Fruit fly (Drosophila melanogaster) whole organism, embryonic: ENCODE data around the gene Fam92.

Source experiments
- Aef1 ChIP-seq: fragments of 200-800 bp; sonication (Bioruptor generic); IDR thresholded peaks from 3 replicates; pipeline ENCODE4 v1.3.6; 2022; ENCODE audit warnings: missing biosample characterization, missing genetic modification characterization
- Awh ChIP-seq: fragments of 200-800 bp; sonication (Bioruptor generic); IDR thresholded peaks from 2 replicates; pipeline ENCODE4, ENCODE4 v1.3.6; 2022; ENCODE audit warnings: missing biosample characterization, missing genetic modification characterization
- BtbVII ChIP-seq: fragments of 200-800 bp; sonication (Bioruptor generic); optimal IDR thresholded peaks from 3 replicates; lab custom pipeline; 2017; ENCODE audit warnings: missing biosample characterization, mild to moderate bottlenecking, missing genetic modification characterization
- CG10959 ChIP-seq: fragments of 200-800 bp; sonication (Bioruptor generic); IDR thresholded peaks from 2 replicates; pipeline ENCODE4 v1.3.6; 2022; ENCODE audit warnings: missing biosample characterization, missing genetic modification characterization
- CG1233 ChIP-seq: fragments of 200-800 bp; sonication (Bioruptor generic); optimal IDR thresholded peaks from 4 replicates; lab custom pipeline; 2018; ENCODE audit warnings: missing biosample characterization, mild to moderate bottlenecking, missing genetic modification characterization
- CG14667 ChIP-seq: fragments of 200-800 bp; sonication (Bioruptor generic); IDR thresholded peaks from 2 replicates; pipeline ENCODE4 v1.3.6; 2022; ENCODE audit warnings: missing biosample characterization, missing genetic modification characterization
- CG1647 ChIP-seq: fragments of 200-800 bp; sonication (Bioruptor generic); optimal IDR thresholded peaks from 3 replicates; lab custom pipeline; 2016; ENCODE audit warnings: missing biosample characterization, missing genetic modification characterization
- CG17361 ChIP-seq: fragments of 200-800 bp; sonication (Bioruptor generic); IDR thresholded peaks from 3 replicates; pipeline ENCODE4 v1.3.6; 2022; ENCODE audit warnings: missing biosample characterization, missing genetic modification characterization
- CG18011 ChIP-seq: fragments of 200-800 bp; sonication (Bioruptor generic); optimal IDR thresholded peaks from 2 replicates; lab custom pipeline; 2017; ENCODE audit warnings: missing biosample characterization, missing genetic modification characterization, mild to moderate bottlenecking, moderate library complexity, missing genotype
- CG2120 ChIP-seq: fragments of 200-800 bp; sonication (Bioruptor generic); optimal IDR thresholded peaks from 3 replicates; lab custom pipeline; 2016; ENCODE audit warnings: missing biosample characterization, missing genetic modification characterization
- CG32767 ChIP-seq: fragments of 200-800 bp; sonication (Bioruptor generic); IDR thresholded peaks from 2 replicates; pipeline ENCODE4 v1.3.6; 2022; ENCODE audit warnings: missing biosample characterization, missing genetic modification characterization
- CG32772 ChIP-seq: fragments of 200-800 bp; sonication (Bioruptor generic); IDR thresholded peaks from 2 replicates; pipeline ENCODE4 v1.3.6; 2022; ENCODE audit warnings: missing biosample characterization, missing genetic modification characterization
- CG3281 ChIP-seq: fragments of 200-800 bp; sonication (Bioruptor generic); optimal IDR thresholded peaks from 3 replicates; lab custom pipeline; 2017; ENCODE audit warnings: missing biosample characterization, mild to moderate bottlenecking, missing genetic modification characterization
- CG3838 ChIP-seq: fragments of 200-800 bp; sonication (Bioruptor generic); optimal IDR thresholded peaks from 3 replicates; lab custom pipeline; 2016; ENCODE audit warnings: missing biosample characterization, missing genetic modification characterization
- CG4282 ChIP-seq: fragments of 200-800 bp; sonication (Bioruptor generic); optimal IDR thresholded peaks from 2 replicates; lab custom pipeline; 2016; ENCODE audit warnings: missing biosample characterization, missing genetic modification characterization
- CG6272 ChIP-seq: fragments of 200-800 bp; sonication (Bioruptor generic); IDR thresholded peaks from 2 replicates; pipeline ENCODE4 v1.3.6; 2022; ENCODE audit warnings: missing biosample characterization, missing genetic modification characterization
- CG7745 ChIP-seq: fragments of 200-800 bp; sonication (Bioruptor generic); optimal IDR thresholded peaks from 2 replicates; lab custom pipeline; 2018; ENCODE audit warnings: missing biosample characterization, mild to moderate bottlenecking, missing genetic modification characterization, moderate library complexity
- CG8478 ChIP-seq: fragments of >200 bp; optimal IDR thresholded peaks from 2 replicates; lab custom pipeline; 2018
- CG8765 ChIP-seq: fragments of 200-800 bp; sonication (Bioruptor generic); IDR thresholded peaks from 2 replicates; pipeline ENCODE4 v1.3.6; 2022; ENCODE audit warnings: missing biosample characterization, missing genetic modification characterization
- CG9876 ChIP-seq: fragments of 200-800 bp; sonication (Bioruptor generic); optimal IDR thresholded peaks from 2 replicates; lab custom pipeline; 2016; ENCODE audit warnings: missing biosample characterization, missing genetic modification characterization
- Dek ChIP-seq: fragments of 200-800 bp; sonication (Bioruptor generic); optimal IDR thresholded peaks from 3 replicates; lab custom pipeline; 2019; ENCODE audit warnings: missing biosample characterization, mild to moderate bottlenecking, missing genetic modification characterization, moderate library complexity
- Doc2 ChIP-seq: fragments of 200-800 bp; sonication (Bioruptor generic); IDR thresholded peaks from 2 replicates; pipeline ENCODE4 v1.3.6; 2022; ENCODE audit warnings: missing biosample characterization, missing genetic modification characterization
- Drgx ChIP-seq: fragments of 200-800 bp; sonication (Bioruptor generic); IDR thresholded peaks from 2 replicates; pipeline ENCODE4 v1.3.6; 2022; ENCODE audit warnings: missing biosample characterization, missing genetic modification characterization
- H2.0 ChIP-seq: fragments of 200-800 bp; sonication (Bioruptor generic); IDR thresholded peaks from 2 replicates; pipeline ENCODE4 v1.3.6; 2022; ENCODE audit warnings: missing biosample characterization, missing genetic modification characterization
- HLH54F ChIP-seq: fragments of 200-800 bp; sonication (Bioruptor generic); optimal IDR thresholded peaks from 3 replicates; lab custom pipeline; 2016; ENCODE audit warnings: missing biosample characterization, missing genetic modification characterization
- Hey ChIP-seq: fragments of 200-800 bp; sonication (Bioruptor generic); optimal IDR thresholded peaks from 3 replicates; lab custom pipeline; 2018; ENCODE audit warnings: missing biosample characterization, mild to moderate bottlenecking, missing genetic modification characterization
- Lim3 ChIP-seq: fragments of 200-800 bp; sonication (Bioruptor generic); IDR thresholded peaks from 2 replicates; pipeline ENCODE4 v1.3.6; 2022; ENCODE audit warnings: missing biosample characterization, missing genetic modification characterization
- Nf-YC ChIP-seq: fragments of 200-800 bp; optimal IDR thresholded peaks from 3 replicates; lab custom pipeline; 2019; ENCODE audit warnings: missing biosample characterization, mild to moderate bottlenecking, missing genetic modification characterization, moderate library complexity
- Six4 ChIP-seq: fragments of 200-800 bp; sonication (Bioruptor generic); optimal IDR thresholded peaks from 2 replicates; lab custom pipeline; 2016; ENCODE audit warnings: missing biosample characterization, missing genetic modification characterization
- bigmax ChIP-seq: fragments of 200-800 bp; sonication (Bioruptor generic); optimal IDR thresholded peaks from 2 replicates; lab custom pipeline; 2018; ENCODE audit warnings: missing biosample characterization, mild to moderate bottlenecking, missing genetic modification characterization
- chif ChIP-seq, 2 experiments: fragments of 200-800 bp; sonication (Bioruptor generic); optimal IDR thresholded peaks; 3 replicates each; lab custom pipeline; 2016; ENCODE audit warnings: missing biosample characterization in 2 of 2, missing genetic modification characterization in 2 of 2
- chinmo ChIP-seq: fragments of 200-800 bp; sonication (Bioruptor generic); IDR thresholded peaks from 4 replicates; pipeline ENCODE4 v1.3.6; 2022; ENCODE audit warnings: missing biosample characterization, missing genetic modification characterization; ENCODE audit not compliant: partially characterized antibody
- ci ChIP-seq: fragments of 200-800 bp; sonication (Bioruptor generic); IDR thresholded peaks from 3 replicates; pipeline ENCODE4 v1.3.6; 2022; ENCODE audit warnings: missing biosample characterization, missing genetic modification characterization
- cwo ChIP-seq: fragments of 200-800 bp; sonication (Bioruptor generic); optimal IDR thresholded peaks from 3 replicates; lab custom pipeline; 2017; ENCODE audit warnings: missing biosample characterization, missing genetic modification characterization, mild to moderate bottlenecking, moderate library complexity, missing genetic modification reagents
- gem ChIP-seq: fragments of 200-800 bp; sonication (Bioruptor generic); optimal IDR thresholded peaks from 2 replicates; lab custom pipeline; 2019; ENCODE audit warnings: missing biosample characterization, mild to moderate bottlenecking, missing genetic modification characterization, moderate library complexity
- her ChIP-seq: fragments of 200-800 bp; sonication (Bioruptor generic); optimal IDR thresholded peaks from 2 replicates; lab custom pipeline; 2016; ENCODE audit warnings: missing biosample characterization, missing genetic modification characterization
- hth ChIP-seq: fragments of >200 bp; optimal IDR thresholded peaks from 2 replicates; lab custom pipeline; 2017; ENCODE audit warnings: inconsistent platforms
- insv ChIP-seq, 2 experiments: fragments of 200-800 bp; sonication (Bioruptor generic); optimal IDR thresholded peaks; 3 replicates each; lab custom pipeline; 2016 to 2018; ENCODE audit warnings: missing biosample characterization in 2 of 2, missing genetic modification characterization in 2 of 2
- kah ChIP-seq: fragments of 200-800 bp; sonication (Bioruptor generic); optimal IDR thresholded peaks from 2 replicates; lab custom pipeline; 2018; ENCODE audit warnings: missing biosample characterization, mild to moderate bottlenecking, missing genetic modification characterization
- kay ChIP-seq: fragments of 200-800 bp; sonication (Bioruptor generic); optimal IDR thresholded peaks from 2 replicates; lab custom pipeline; 2016; ENCODE audit warnings: missing biosample characterization, missing genetic modification characterization
- lola ChIP-seq, 3 experiments: fragments of >200 bp in 2 of 3; fragments of 200-800 bp in 1 of 3; sonication (Bioruptor generic) in 1 of 3; optimal IDR thresholded peaks; 2 replicates each; lab custom pipeline; 2017 to 2019; ENCODE audit warnings: missing biosample characterization in 3 of 3, missing genetic modification characterization in 3 of 3, mild to moderate bottlenecking in 1 of 3, moderate library complexity in 1 of 3
- nerfin-1 ChIP-seq: fragments of 200-800 bp; sonication (Bioruptor generic); optimal IDR thresholded peaks from 3 replicates; lab custom pipeline; 2019; ENCODE audit warnings: missing biosample characterization, mild to moderate bottlenecking, missing genetic modification characterization, moderate library complexity
- org-1 ChIP-seq: fragments of 200-800 bp; sonication (Bioruptor generic); optimal IDR thresholded peaks from 2 replicates; lab custom pipeline; 2017; ENCODE audit warnings: missing biosample characterization, missing genetic modification characterization
- pan ChIP-seq, 4 experiments: fragments of >200 bp in 3 of 4; fragments of 200-800 bp in 1 of 4; sonication (Bioruptor generic) in 1 of 4; optimal IDR thresholded peaks in 3 of 4; IDR thresholded peaks in 1 of 4; 2 replicates each; pipeline versions ENCODE4 v1.3.6 to Lab custom; 2017 to 2022; ENCODE audit warnings: missing biosample characterization in 2 of 4, missing genetic modification characterization in 2 of 4, mixed read lengths in 1 of 4
- pita ChIP-seq: fragments of 200-800 bp; sonication (Bioruptor generic); optimal IDR thresholded peaks from 2 replicates; lab custom pipeline; 2017; ENCODE audit warnings: missing biosample characterization, mild to moderate bottlenecking, missing genetic modification characterization
- slp2 ChIP-seq: fragments of 200-800 bp; sonication (Bioruptor generic); optimal IDR thresholded peaks from 2 replicates; lab custom pipeline; 2016; ENCODE audit warnings: missing biosample characterization, missing genetic modification characterization
- so ChIP-seq: fragments of 200-800 bp; sonication (Bioruptor generic); IDR thresholded peaks from 3 replicates; pipeline ENCODE4 v1.3.6; 2022; ENCODE audit warnings: missing biosample characterization, missing genetic modification characterization
- ttk ChIP-seq: fragments of 200-800 bp; sonication (Bioruptor generic); IDR thresholded peaks from 2 replicates; pipeline ENCODE4 v2.1.2; 2022; ENCODE audit warnings: missing biosample characterization, missing genetic modification characterization
- zfh1 ChIP-seq: fragments of 200-800 bp; sonication (Bioruptor generic); IDR thresholded peaks from 3 replicates; pipeline ENCODE4 v1.3.6; 2022; ENCODE audit warnings: missing biosample characterization, missing genetic modification characterization

The Fam92 gene

DNA sequence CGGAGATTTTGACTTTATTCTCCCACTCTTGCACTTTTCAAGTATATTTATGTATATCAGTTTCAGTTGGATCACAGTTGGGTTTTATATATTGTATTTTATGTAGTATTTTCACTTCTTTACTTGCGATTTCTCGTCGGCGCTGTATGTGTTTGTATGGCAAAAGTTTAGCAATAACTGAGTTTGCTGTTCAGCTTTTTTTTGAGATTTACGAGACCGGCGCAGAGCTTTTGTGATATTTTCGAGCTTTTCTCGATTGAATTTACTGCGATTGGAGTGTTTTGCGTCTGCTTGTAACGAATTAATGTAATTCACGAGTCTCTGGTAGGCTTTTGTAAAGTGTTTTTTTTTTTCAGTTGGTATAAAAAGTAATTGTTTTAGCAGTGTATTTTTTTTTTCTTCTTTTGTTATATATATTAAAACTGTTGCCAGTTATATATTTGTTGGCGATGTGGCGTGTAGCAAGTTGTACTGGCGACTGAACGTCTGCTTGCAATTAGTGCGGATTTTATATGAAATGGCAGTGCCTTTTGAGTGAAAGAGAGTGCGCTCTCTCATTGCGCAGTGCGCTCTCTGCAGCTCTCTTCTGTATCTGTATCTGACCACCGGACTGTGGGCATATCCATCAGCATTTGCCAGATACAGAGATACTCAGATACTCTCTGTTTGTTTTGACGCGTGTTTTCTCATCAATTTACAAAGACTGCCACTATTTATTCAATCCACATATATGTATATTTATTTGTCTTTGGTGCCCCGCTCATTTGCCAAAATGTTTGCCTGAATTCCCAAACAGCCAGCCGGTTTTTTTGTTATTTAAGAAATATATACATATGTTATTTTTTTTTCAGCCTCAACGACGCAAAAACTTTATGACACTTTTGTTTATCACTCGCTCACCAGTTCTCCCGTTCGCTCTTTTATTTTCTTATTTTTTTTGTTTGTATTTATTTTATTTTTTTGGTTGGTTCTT lies 36.3 kb downstream of the Fam92 start (continued):
- no peak for TF ChIP-seq Doc2 (GFP tag; lab: Robert Waterston, UW)
- TF ChIP-seq hth (lab: Kevin White, UChicago): no peak
- TF ChIP-seq ci (GFP tag; lab: Robert Waterston, UW): peak; percentile 76
- peak; percentile 15 for TF ChIP-seq CG7745 (tag; lab: Kevin White, UChicago)
- no peak for TF ChIP-seq CG9876 (GFP tag; lab: Kevin White, UChicago)
- TF ChIP-seq CG10959: no peak
- peak; percentile 3 for TF ChIP-seq her (GFP tag; lab: Kevin White, UChicago)
- no peak for TF ChIP-seq slp2 (GFP tag; lab: Kevin White, UChicago)
- TF ChIP-seq CG8765: no peak
- TF ChIP-seq so: peak; percentile 82; the same call in 2 of the 3 replicates
- TF ChIP-seq nerfin-1 (tag; lab: Kevin White, UChicago): peak; percentile 92
- peak; percentile 83; the same call in 1 of the 2 replicates for TF ChIP-seq CG32767 (GFP tag; lab: Robert Waterston, UW)
- no peak for TF ChIP-seq Aef1 (GFP tag; lab: Robert Waterston, UW)
- TF ChIP-seq Dek (tag; lab: Kevin White, UChicago): peak; percentile 67
- TF ChIP-seq CG3838 (GFP tag; lab: Kevin White, UChicago): peak; percentile 49
- peak; percentile 88 for TF ChIP-seq BtbVII (GFP tag; lab: Kevin White, UChicago)
- TF ChIP-seq Hey (tag; lab: Kevin White, UChicago): peak; percentile 73
- peak in 1 of 3 experiments; percentile 19 for TF ChIP-seq lola (GFP tag; optimal IDR thresholded peaks at IDR 0.05; lab: Kevin White, UChicago)
- no peak for TF ChIP-seq pita
- peak; percentile 58 for TF ChIP-seq CG2120 (GFP tag; lab: Kevin White, UChicago)
- no peak for TF ChIP-seq HLH54F
- 0 out of 2 replicates have a peak, but pooled peaks have one; percentile 47 for TF ChIP-seq Drgx (GFP tag; lab: Robert Waterston, UW)
- TF ChIP-seq bigmax (GFP tag; lab: Kevin White, UChicago): peak; percentile 23
- TF ChIP-seq CG17361: peak; percentile 47; the same call in 1 of the 3 replicates
- peak; percentile 67 for TF ChIP-seq org-1
- peak; percentile 66 for TF ChIP-seq Nf-YC (tag; lab: Kevin White, UChicago)
- TF ChIP-seq CG1647 (GFP tag; lab: Kevin White, UChicago): no peak
- no peak for TF ChIP-seq CG6272 (GFP tag; lab: Robert Waterston, UW)
- peak; percentile 43; the same call in 1 of the 3 replicates for TF ChIP-seq zfh1 (GFP tag; lab: Robert Waterston, UW)
- TF ChIP-seq H2.0: no peak
- peak; percentile 75 for TF ChIP-seq cwo
- no peak for TF ChIP-seq CG14667 (GFP tag; lab: Robert Waterston, UW)
- TF ChIP-seq kah (GFP tag; lab: Kevin White, UChicago): peak; percentile 78
- TF ChIP-seq Awh (GFP tag; lab: Robert Waterston, UW): peak; percentile 80; the same call in 1 of the 2 replicates
- peak; percentile 46 for TF ChIP-seq gem (tag; lab: Kevin White, UChicago)
- no peak for TF ChIP-seq Lim3
- no peak for TF ChIP-seq Six4 (GFP tag; lab: Kevin White, UChicago)
- peak; percentile 86 for TF ChIP-seq CG3281
- TF ChIP-seq pan (optimal IDR thresholded peaks at IDR 0.05; lab: Kevin White, UChicago): no peak
- peak in 1 of 2 experiments; percentile 49 for TF ChIP-seq pan (GFP tag; optimal IDR thresholded peaks at IDR 0.05 in 1 of 2, IDR thresholded peaks at IDR 0.05 in 1 of 2)
- peak; percentile 93; the same call in 2 of the 4 replicates for TF ChIP-seq chinmo (GFP tag; lab: Robert Waterston, UW)
- no peak for TF ChIP-seq CG8478
- no peak for TF ChIP-seq CG32772
- TF ChIP-seq ttk: no peak
- peak; percentile 88 for TF ChIP-seq CG18011
- peak; percentile 36 for TF ChIP-seq kay (GFP tag; lab: Kevin White, UChicago)
- no peak for TF ChIP-seq CG4282
- TF ChIP-seq insv (GFP tag; optimal IDR thresholded peaks at IDR 0.05; lab: Kevin White, UChicago): peak in 1 of 2 experiments; percentile 68
- TF ChIP-seq chif (GFP tag; optimal IDR thresholded peaks at IDR 0.05; lab: Kevin White, UChicago): peak in 1 of 2 experiments; percentile 8
- peak; percentile 70 for TF ChIP-seq CG1233 (GFP tag; lab: Kevin White, UChicago)
